Worm (Caenorhabditis elegans): ENCODE data around the gene T23F2.4.

T23F2.4 gene

DNA sequence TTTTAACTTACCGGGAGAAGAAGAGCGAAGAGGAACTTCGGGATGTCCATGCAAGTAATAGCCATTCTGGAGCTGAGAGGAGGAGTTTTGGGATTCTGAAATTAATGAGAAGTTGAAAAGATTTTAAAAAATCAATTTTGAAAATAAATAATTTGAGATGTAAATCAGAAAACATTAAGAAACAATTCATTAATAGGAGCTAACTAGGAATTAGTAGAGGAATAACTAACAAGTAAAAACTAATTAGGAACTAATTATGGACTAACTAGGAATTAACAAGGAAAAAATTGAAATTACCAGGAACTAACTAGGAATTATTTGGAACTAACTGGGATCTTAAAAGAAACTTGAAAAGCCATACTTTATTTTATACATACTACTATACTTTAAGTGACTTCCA is at the start of gene T23F2.4:
Gene T23F2.4 (minus strand): TSS at position 101 of the 400 bp plus-strand sequence.
- TF ChIP-seq aly-1 (tag; optimal IDR thresholded peaks at IDR 0.05) (no peak), pes-1 (GFP tag; IDR thresholded peaks at IDR 0.05) (no peak), ceh-36 (tag; optimal IDR thresholded peaks at IDR 0.05) (no peak), F13C5.2 (tag; optimal IDR thresholded peaks at IDR 0.05) (no peak), ama-1 (optimal IDR thresholded peaks at IDR 0.05) (no peak), B0310.2 (tag; optimal IDR thresholded peaks at IDR 0.05) (no peak), scrt-1 (GFP tag; IDR thresholded peaks at IDR 0.05) (no peak), ceh-13 (GFP tag; optimal IDR thresholded peaks at IDR 0.05) (no peak), hnd-1 (tag; optimal IDR thresholded peaks at IDR 0.05) (no peak), flt-1 (GFP tag; IDR thresholded peaks at IDR 0.05) (no peak), tbx-37 (GFP tag; conservative IDR thresholded peaks at IDR 0.05) (no peak), hmbx-1 (tag; optimal IDR thresholded peaks at IDR 0.05) (no peak), tra-4 (tag; optimal IDR thresholded peaks at IDR 0.05) (no peak), tbx-11 (GFP tag; IDR thresholded peaks at IDR 0.05) (no peak), ets-7 (tag; optimal IDR thresholded peaks at IDR 0.05) (no peak), hmg-4 (GFP tag; optimal IDR thresholded peaks at IDR 0.05) (no peak), sea-1 (GFP tag; conservative IDR thresholded peaks at IDR 0.05) (no peak)

DNA sequence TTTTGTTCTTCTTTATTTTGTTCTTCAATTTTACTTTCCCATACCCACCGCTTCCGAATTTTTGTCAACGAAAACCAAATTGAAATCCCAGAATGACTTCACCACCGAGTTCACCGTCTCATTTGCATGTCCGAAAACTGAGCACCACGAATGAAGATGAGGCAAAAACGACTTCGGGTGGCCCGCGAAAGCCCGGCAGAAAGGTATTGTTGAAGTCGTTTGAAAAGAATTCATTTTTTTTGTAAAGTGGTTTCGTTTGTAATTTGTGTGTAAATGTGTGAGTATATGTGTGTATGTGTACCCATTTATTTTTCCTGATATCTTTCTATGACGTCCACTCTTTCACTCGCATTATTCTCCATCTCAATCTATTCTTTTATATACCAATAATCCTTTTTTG is 43.1 kb upstream of the T23F2.4 start, which contains the start of gene C38C5.1:
Gene C38C5.1 (plus strand): TSS at position 90 of the 400 bp plus-strand sequence.
- no peak for TF ChIP-seq tbx-11 (GFP tag; IDR thresholded peaks at IDR 0.05)
- TF ChIP-seq ceh-13 (GFP tag; optimal IDR thresholded peaks at IDR 0.05): no peak
- no peak for TF ChIP-seq B0310.2 (tag; optimal IDR thresholded peaks at IDR 0.05)
- TF ChIP-seq hnd-1 (tag; optimal IDR thresholded peaks at IDR 0.05): no peak
- no peak for TF ChIP-seq ets-7 (tag; optimal IDR thresholded peaks at IDR 0.05)
- no peak for TF ChIP-seq tbx-37 (GFP tag; conservative IDR thresholded peaks at IDR 0.05)
- no peak for TF ChIP-seq ceh-36 (tag; optimal IDR thresholded peaks at IDR 0.05)
- no peak for TF ChIP-seq ama-1 (optimal IDR thresholded peaks at IDR 0.05)
- TF ChIP-seq tra-4 (tag; optimal IDR thresholded peaks at IDR 0.05): no peak
- no peak for TF ChIP-seq hmbx-1 (tag; optimal IDR thresholded peaks at IDR 0.05)
- TF ChIP-seq flt-1 (GFP tag; IDR thresholded peaks at IDR 0.05): no peak

DNA sequence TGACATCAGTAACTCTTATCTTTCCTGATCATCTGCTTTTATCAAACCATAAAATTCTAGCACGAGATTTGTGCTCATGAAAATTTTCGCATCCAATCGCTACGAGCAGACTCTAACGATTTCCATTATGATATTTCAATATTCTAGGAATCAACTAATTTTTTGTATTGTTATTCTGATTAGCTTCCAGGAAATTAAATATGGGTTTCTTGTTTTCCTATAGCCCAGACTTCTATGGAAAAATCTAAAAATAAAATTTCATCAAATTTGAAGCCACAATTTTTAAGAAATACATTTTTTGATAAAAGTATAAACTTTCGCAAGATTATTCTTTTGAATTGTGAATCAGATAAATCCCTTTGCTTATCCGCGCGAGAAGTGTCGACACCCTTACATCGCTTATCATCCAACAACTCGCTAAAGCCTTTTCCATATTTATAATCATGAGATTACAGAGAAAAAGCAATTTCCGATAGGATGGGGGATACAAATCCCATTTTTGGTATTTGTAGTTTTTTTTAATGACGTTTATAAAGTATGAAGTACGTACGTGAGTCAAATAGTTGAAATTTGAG is 40.3 kb upstream of the T23F2.4 start:
- TF ChIP-seq B0310.2 (tag; optimal IDR thresholded peaks at IDR 0.05): no peak
- no peak for TF ChIP-seq aly-1 (tag; optimal IDR thresholded peaks at IDR 0.05)
- TF ChIP-seq flt-1 (GFP tag; IDR thresholded peaks at IDR 0.05): no peak
- no peak for TF ChIP-seq scrt-1 (GFP tag; IDR thresholded peaks at IDR 0.05)
- TF ChIP-seq ets-7 (tag; optimal IDR thresholded peaks at IDR 0.05): no peak
- no peak for TF ChIP-seq sea-1 (GFP tag; conservative IDR thresholded peaks at IDR 0.05)
- no peak for TF ChIP-seq ceh-36 (tag; optimal IDR thresholded peaks at IDR 0.05)
- TF ChIP-seq ceh-13 (GFP tag; optimal IDR thresholded peaks at IDR 0.05): no peak
- no peak for TF ChIP-seq tra-4 (tag; optimal IDR thresholded peaks at IDR 0.05)

DNA sequence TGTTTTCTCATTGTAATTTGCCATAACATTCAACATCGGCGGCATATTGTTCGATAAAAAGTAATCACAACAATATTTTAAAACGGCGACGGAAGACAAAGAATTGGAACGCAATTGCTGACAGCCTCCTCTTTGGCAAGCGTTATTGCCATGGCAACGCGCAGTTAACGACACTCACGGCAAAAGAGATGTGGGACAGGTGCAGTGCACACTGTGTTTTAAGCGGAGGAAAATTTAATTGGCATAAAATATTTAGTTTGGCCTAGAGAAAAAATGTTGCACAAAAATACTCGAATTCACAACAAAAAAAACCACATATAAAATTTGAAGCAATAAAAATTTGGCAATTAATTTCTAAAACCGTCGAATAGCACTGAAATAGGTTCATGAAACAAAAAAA is 37.8 kb upstream of the T23F2.4 start, which contains the start of gene ifta-1:
Gene ifta-1 (minus strand): TSS at position 101 of the 400 bp plus-strand sequence.
- no peak for TF ChIP-seq hmbx-1 (tag; optimal IDR thresholded peaks at IDR 0.05)
- no peak for TF ChIP-seq hmg-4 (GFP tag; optimal IDR thresholded peaks at IDR 0.05)
- no peak for TF ChIP-seq ceh-36 (tag; optimal IDR thresholded peaks at IDR 0.05)
- TF ChIP-seq tra-4 (tag; optimal IDR thresholded peaks at IDR 0.05): no peak
- no peak for TF ChIP-seq sea-1 (GFP tag; conservative IDR thresholded peaks at IDR 0.05)
- no peak for TF ChIP-seq scrt-1 (GFP tag; IDR thresholded peaks at IDR 0.05)
- TF ChIP-seq B0310.2 (tag; optimal IDR thresholded peaks at IDR 0.05): no peak
- TF ChIP-seq hnd-1 (tag; optimal IDR thresholded peaks at IDR 0.05): no peak

DNA sequence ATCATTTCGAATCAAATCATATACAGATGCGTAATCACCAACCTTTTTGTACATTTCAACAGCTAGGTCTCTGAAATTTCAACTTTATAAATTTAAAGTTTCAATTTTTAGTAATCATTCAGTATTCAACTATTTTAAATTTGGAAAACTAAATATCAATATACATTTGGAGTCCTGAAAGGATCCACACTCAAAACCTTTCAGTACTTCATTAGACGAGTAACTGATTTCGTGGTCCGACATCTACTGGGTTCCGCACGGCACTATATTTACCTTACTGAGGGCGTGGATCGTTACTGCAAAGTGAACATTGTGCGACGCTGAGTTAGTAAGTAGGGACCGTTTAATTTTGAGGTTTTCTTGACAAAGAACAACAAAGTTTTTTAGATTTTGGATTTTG is 32.9 kb upstream of the T23F2.4 start:
- TF ChIP-seq ama-1 (optimal IDR thresholded peaks at IDR 0.05) (no peak), ceh-13 (GFP tag; optimal IDR thresholded peaks at IDR 0.05) (no peak), pes-1 (GFP tag; IDR thresholded peaks at IDR 0.05) (no peak), aly-1 (tag; optimal IDR thresholded peaks at IDR 0.05) (no peak), sea-1 (GFP tag; conservative IDR thresholded peaks at IDR 0.05) (no peak), B0310.2 (tag; optimal IDR thresholded peaks at IDR 0.05) (no peak), hmg-4 (GFP tag; optimal IDR thresholded peaks at IDR 0.05) (no peak), ceh-36 (tag; optimal IDR thresholded peaks at IDR 0.05) (no peak), tbx-11 (GFP tag; IDR thresholded peaks at IDR 0.05) (no peak), flt-1 (GFP tag; IDR thresholded peaks at IDR 0.05) (no peak), tbx-37 (GFP tag; conservative IDR thresholded peaks at IDR 0.05) (no peak), F13C5.2 (tag; optimal IDR thresholded peaks at IDR 0.05) (no peak), hmbx-1 (tag; optimal IDR thresholded peaks at IDR 0.05) (no peak), ets-7 (tag; optimal IDR thresholded peaks at IDR 0.05) (no peak)

DNA sequence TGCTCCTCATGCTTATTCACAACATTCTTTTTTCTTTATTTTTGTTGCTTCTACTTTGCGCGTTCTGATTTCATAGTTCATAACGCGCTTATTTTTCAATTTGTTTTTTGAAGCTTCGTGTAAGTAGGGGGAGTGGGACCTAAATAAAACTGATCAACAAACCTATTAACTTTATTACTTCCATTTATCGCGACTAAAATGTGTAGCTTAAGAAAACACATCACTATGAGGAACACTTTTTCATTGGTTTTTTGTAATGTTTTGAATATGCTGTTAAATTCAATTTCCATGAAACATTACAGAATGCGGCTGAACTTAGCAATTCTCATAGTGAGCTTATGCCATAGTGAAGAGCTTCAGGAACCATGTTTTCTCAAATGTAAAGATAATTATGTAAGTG is 28.8 kb upstream of the T23F2.4 start, which contains the start of gene C54G7.1:
Gene C54G7.1 (plus strand): TSS at position 301 of the 400 bp plus-strand sequence.
- TF ChIP-seq hmg-4 (GFP tag; optimal IDR thresholded peaks at IDR 0.05) (no peak), tbx-37 (GFP tag; conservative IDR thresholded peaks at IDR 0.05) (no peak), ama-1 (optimal IDR thresholded peaks at IDR 0.05) (no peak), hmbx-1 (tag; optimal IDR thresholded peaks at IDR 0.05) (no peak), ets-7 (tag; optimal IDR thresholded peaks at IDR 0.05) (no peak), scrt-1 (GFP tag; IDR thresholded peaks at IDR 0.05) (no peak), sea-1 (GFP tag; conservative IDR thresholded peaks at IDR 0.05) (no peak), ceh-36 (tag; optimal IDR thresholded peaks at IDR 0.05) (no peak), tbx-11 (GFP tag; IDR thresholded peaks at IDR 0.05) (no peak), pes-1 (GFP tag; IDR thresholded peaks at IDR 0.05) (no peak), ceh-13 (GFP tag; optimal IDR thresholded peaks at IDR 0.05) (no peak), aly-1 (tag; optimal IDR thresholded peaks at IDR 0.05) (no peak)

DNA sequence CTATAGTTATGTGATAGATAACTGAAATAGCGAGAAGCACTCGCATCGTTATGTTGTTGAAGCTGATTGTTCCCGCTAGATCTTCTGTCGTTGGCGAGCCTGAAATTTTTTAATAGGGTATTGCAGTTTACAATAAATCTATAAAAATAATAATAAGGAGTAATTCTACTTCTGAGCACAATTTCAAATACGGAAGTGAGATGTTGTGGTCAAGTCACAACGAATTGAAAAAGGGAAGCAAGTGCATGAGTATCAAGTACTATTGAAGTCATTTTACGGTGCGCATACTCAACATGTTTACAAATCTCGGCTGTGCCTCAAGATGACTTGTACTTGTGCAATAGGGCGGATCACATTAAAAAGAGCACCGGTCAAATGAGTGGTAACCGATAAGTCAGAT is 23.5 kb upstream of the T23F2.4 start, which contains the start of gene lgx-1:
Gene lgx-1 (minus strand): TSS at position 101 of the 400 bp plus-strand sequence.
- TF ChIP-seq ceh-13 (GFP tag; optimal IDR thresholded peaks at IDR 0.05) (no peak), hnd-1 (tag; optimal IDR thresholded peaks at IDR 0.05) (no peak), F13C5.2 (tag; optimal IDR thresholded peaks at IDR 0.05) (no peak), hmbx-1 (tag; optimal IDR thresholded peaks at IDR 0.05) (no peak), tbx-37 (GFP tag; conservative IDR thresholded peaks at IDR 0.05) (no peak), aly-1 (tag; optimal IDR thresholded peaks at IDR 0.05) (no peak), tra-4 (tag; optimal IDR thresholded peaks at IDR 0.05) (no peak), ets-7 (tag; optimal IDR thresholded peaks at IDR 0.05) (no peak), B0310.2 (tag; optimal IDR thresholded peaks at IDR 0.05) (no peak), tbx-11 (GFP tag; IDR thresholded peaks at IDR 0.05) (no peak), pes-1 (GFP tag; IDR thresholded peaks at IDR 0.05) (no peak), ceh-36 (tag; optimal IDR thresholded peaks at IDR 0.05) (no peak), flt-1 (GFP tag; IDR thresholded peaks at IDR 0.05) (no peak), sea-1 (GFP tag; conservative IDR thresholded peaks at IDR 0.05) (no peak), ama-1 (optimal IDR thresholded peaks at IDR 0.05) (no peak), scrt-1 (GFP tag; IDR thresholded peaks at IDR 0.05) (no peak), hmg-4 (GFP tag; optimal IDR thresholded peaks at IDR 0.05) (no peak)
